Fruit fly (Drosophila melanogaster): ENCODE measurements around the gene CCT2.

The CCT2 gene

DNA sequence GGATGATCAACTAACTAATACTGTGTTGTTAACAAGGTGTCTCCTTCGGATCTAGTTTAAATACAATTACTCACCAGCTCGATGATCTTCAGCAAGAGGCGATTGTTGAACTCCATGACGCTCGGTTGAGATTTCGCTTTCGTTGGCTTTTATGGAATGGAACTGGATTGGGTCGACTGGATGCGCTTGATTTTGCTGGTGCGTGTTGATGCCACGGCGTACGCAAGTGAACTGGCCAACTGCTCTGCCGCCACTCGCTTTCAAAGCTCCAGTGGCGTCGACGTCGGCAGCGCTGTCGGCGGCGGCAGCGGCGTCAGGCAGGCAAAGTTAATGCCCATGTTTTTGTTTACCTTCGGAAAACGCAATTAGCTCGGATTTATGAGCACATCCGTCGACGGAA lies 11.1 kb upstream of the CCT2 start, which contains the start of gene CG44325 (continued):
- TF ChIP-seq Blimp-1 (GFP tag; optimal IDR thresholded peaks at IDR 0.05) (peak; percentile 97), CG10543 (GFP tag; optimal IDR thresholded peaks at IDR 0.05) (peak; percentile 23), bsh (GFP tag; optimal IDR thresholded peaks at IDR 0.05) (peak in 1 of 2 experiments; percentile 33), Sry-δ (GFP tag; optimal IDR thresholded peaks at IDR 0.05) (no peak), rib (GFP tag; IDR thresholded peaks at IDR 0.05) (0 out of 2 replicates have a peak, but pooled peaks have one; percentile 37), chinmo (GFP tag; IDR thresholded peaks at IDR 0.05; ENCODE audit: partially characterized antibody) (peak; percentile 57; the same call in 2 of the 4 replicates), Fer1 (GFP tag; optimal IDR thresholded peaks at IDR 0.05) (peak; percentile 32), Dp (GFP tag; optimal IDR thresholded peaks at IDR 0.05) (no peak), CG13894 (tag; optimal IDR thresholded peaks at IDR 0.05) (peak; percentile 45), Med (GFP tag) (peak; percentile 88), HHEX (GFP tag; optimal IDR thresholded peaks at IDR 0.05) (peak; percentile 2), mirr (GFP tag; optimal IDR thresholded peaks at IDR 0.05) (peak; percentile 41), usp (GFP tag; optimal IDR thresholded peaks at IDR 0.05) (no peak), CG4707 (GFP tag; optimal IDR thresholded peaks at IDR 0.05) (no peak), eve (GFP tag; optimal IDR thresholded peaks at IDR 0.05) (no peak), Deaf1 (tag; optimal IDR thresholded peaks at IDR 0.05) (peak; percentile 13), E2f2 (GFP tag; IDR thresholded peaks at IDR 0.05) (0 out of 2 replicates have a peak, but pooled peaks have one; percentile 7), Pdp1 (GFP tag; optimal IDR thresholded peaks at IDR 0.05) (peak in 1 of 2 experiments; percentile 12), gro (GFP tag; optimal IDR thresholded peaks at IDR 0.05) (peak; percentile 48), CG32532 (GFP tag; IDR thresholded peaks at IDR 0.05) (peak; percentile 44; the same call in 1 of the 2 replicates), CG34376 (GFP tag; optimal IDR thresholded peaks at IDR 0.05) (peak; percentile 31), CG12769 (tag; optimal IDR thresholded peaks at IDR 0.05) (peak; percentile 72), shn (GFP tag; optimal IDR thresholded peaks at IDR 0.05) (no peak), lbe (GFP tag; optimal IDR thresholded peaks at IDR 0.05) (peak; percentile 41)

DNA sequence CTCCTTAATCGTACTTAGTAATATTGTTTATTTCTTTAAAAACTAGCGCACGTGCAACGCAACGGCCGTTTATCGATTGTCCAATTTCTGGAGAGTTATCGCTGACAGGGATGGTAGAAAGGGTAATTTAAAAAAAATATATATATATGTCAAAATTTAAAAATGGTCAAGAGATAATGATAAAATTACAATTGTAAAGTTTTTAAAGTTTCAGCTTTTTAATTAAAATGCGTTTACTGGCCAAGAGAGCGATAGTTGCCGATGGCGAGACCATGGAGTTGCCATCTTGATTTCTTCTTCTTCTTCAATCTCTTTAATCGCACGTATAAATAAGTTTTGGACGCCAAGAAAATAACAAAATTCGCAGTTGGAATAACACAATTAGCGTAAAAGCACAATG lies 8.4 kb upstream of the CCT2 start, which contains the start of the genes CG7246 and HP1b:
Gene CG7246 (minus strand): TSS at position 96 of the 400 bp plus-strand sequence.
Gene HP1b (plus strand): TSS at position 102 of the 400 bp plus-strand sequence.
- TF ChIP-seq her (GFP tag; optimal IDR thresholded peaks at IDR 0.05) = no peak
- peak; percentile 75 for TF ChIP-seq CG14014 (GFP tag; IDR thresholded peaks at IDR 0.05)
- TF ChIP-seq B-H1 (GFP tag; IDR thresholded peaks at IDR 0.05) = peak; percentile 65
- no peak for TF ChIP-seq Doc2 (GFP tag; IDR thresholded peaks at IDR 0.05)
- no peak for TF ChIP-seq CG15073 (GFP tag; optimal IDR thresholded peaks at IDR 0.05)
- TF ChIP-seq CG4282 (GFP tag; optimal IDR thresholded peaks at IDR 0.05) = no peak
- peak; percentile 79 for TF ChIP-seq Optix (GFP tag; IDR thresholded peaks at IDR 0.05)
- TF ChIP-seq CG14050 (GFP tag; IDR thresholded peaks at IDR 0.05) = peak; percentile 57; the same call in 2 of the 3 replicates
- peak; percentile 64 for TF ChIP-seq zfh2 (GFP tag; optimal IDR thresholded peaks at IDR 0.05)
- TF ChIP-seq maf-S (GFP tag; optimal IDR thresholded peaks at IDR 0.05) = peak; percentile 29
- TF ChIP-seq CG4424 (GFP tag; optimal IDR thresholded peaks at IDR 0.05) = peak; percentile 62
- peak; percentile 73 for TF ChIP-seq trem (tag; optimal IDR thresholded peaks at IDR 0.05)
- no peak for TF ChIP-seq CG33213 (GFP tag; optimal IDR thresholded peaks at IDR 0.05)
- peak; percentile 45 for TF ChIP-seq Ets97D (GFP tag; optimal IDR thresholded peaks at IDR 0.05)
- TF ChIP-seq Rx (GFP tag; IDR thresholded peaks at IDR 0.05) = peak; percentile 45
- peak; percentile 72 for TF ChIP-seq Aef1 (GFP tag; IDR thresholded peaks at IDR 0.05)
- TF ChIP-seq CG12104 (GFP tag; optimal IDR thresholded peaks at IDR 0.05) = peak; percentile 40
- TF ChIP-seq CG9215 (GFP tag; IDR thresholded peaks at IDR 0.05) = peak; percentile 71
- peak; percentile 64 for TF ChIP-seq gcm (GFP tag; optimal IDR thresholded peaks at IDR 0.05)
- peak; percentile 73 for TF ChIP-seq caup (GFP tag; optimal IDR thresholded peaks at IDR 0.05; ENCODE audit: severe bottlenecking)
- TF ChIP-seq ranshi (GFP tag; IDR thresholded peaks at IDR 0.05) = peak; percentile 65; the same call in 1 of the 2 replicates
- peak; percentile 17 for TF ChIP-seq gro (GFP tag; optimal IDR thresholded peaks at IDR 0.05)
- TF ChIP-seq CG18262 (tag; optimal IDR thresholded peaks at IDR 0.05) = peak; percentile 69
- TF ChIP-seq crp (GFP tag; optimal IDR thresholded peaks at IDR 0.05) = peak in 1 of 2 experiments; percentile 9
- peak; percentile 8; the same call in 1 of the 2 replicates for TF ChIP-seq Oaz (GFP tag; IDR thresholded peaks at IDR 0.05)
- TF ChIP-seq BtbVII (GFP tag; optimal IDR thresholded peaks at IDR 0.05) = peak; percentile 50
- peak; percentile 64 for TF ChIP-seq Dek (tag; optimal IDR thresholded peaks at IDR 0.05)
- TF ChIP-seq sim (GFP tag; IDR thresholded peaks at IDR 0.05) = no peak
